Fruit fly (Drosophila melanogaster) whole organism, embryonic: ENCODE results near the gene CaMKI.

Experiments
- Bgb ChIP-seq: fragments of 200-800 bp; sonication (Bioruptor generic); IDR thresholded peaks from 2 replicates; pipeline ENCODE4 v1.3.6; 2022; ENCODE audit warnings: missing biosample characterization, missing genetic modification characterization; ENCODE audit not compliant: partially characterized antibody
- CG11085 ChIP-seq: fragments of 200-800 bp; sonication (Bioruptor generic); IDR thresholded peaks from 2 replicates; pipeline ENCODE4 v1.3.6; 2022; ENCODE audit warnings: missing biosample characterization, missing genetic modification characterization
- CG11504 ChIP-seq: fragments of 200-800 bp; sonication (Bioruptor generic); optimal IDR thresholded peaks from 3 replicates; lab custom pipeline; 2019; ENCODE audit warnings: missing biosample characterization, mild to moderate bottlenecking, missing genetic modification characterization, moderate library complexity
- CG11695 ChIP-seq: fragments of 200-800 bp; sonication (Bioruptor generic); IDR thresholded peaks from 3 replicates; pipeline ENCODE4 v1.3.6; 2022; ENCODE audit warnings: missing biosample characterization, missing genetic modification characterization
- CG12071 ChIP-seq: fragments of 200-800 bp; sonication (Bioruptor generic); optimal IDR thresholded peaks from 3 replicates; lab custom pipeline; 2018; ENCODE audit warnings: missing biosample characterization, mild to moderate bottlenecking, missing genetic modification characterization
- CG12104 ChIP-seq: fragments of 200-800 bp; sonication (Bioruptor generic); optimal IDR thresholded peaks from 3 replicates; lab custom pipeline; 2016; ENCODE audit warnings: missing biosample characterization, missing genetic modification characterization
- CG12155 ChIP-seq: fragments of 200-800 bp; sonication (Bioruptor generic); optimal IDR thresholded peaks from 3 replicates; lab custom pipeline; 2016; ENCODE audit warnings: missing biosample characterization, missing genetic modification characterization
- CG15479 ChIP-seq: fragments of 200-800 bp; sonication (Bioruptor generic); optimal IDR thresholded peaks from 3 replicates; lab custom pipeline; 2019; ENCODE audit warnings: missing biosample characterization, mild to moderate bottlenecking, missing genetic modification characterization, moderate library complexity
- CG16779 ChIP-seq: fragments of 200-800 bp; sonication (Bioruptor generic); IDR thresholded peaks from 2 replicates; pipeline ENCODE4 v1.3.6; 2022; ENCODE audit warnings: missing biosample characterization, missing genetic modification characterization
- CG1832 ChIP-seq: fragments of 200-800 bp; sonication (Bioruptor generic); optimal IDR thresholded peaks from 2 replicates; lab custom pipeline; 2017; ENCODE audit warnings: missing biosample characterization, mild to moderate bottlenecking, missing genetic modification characterization, inconsistent platforms
- CG18599 ChIP-seq: fragments of 200-800 bp; sonication (Bioruptor generic); optimal IDR thresholded peaks from 3 replicates; lab custom pipeline; 2017; ENCODE audit warnings: missing biosample characterization, missing genetic modification characterization, mild to moderate bottlenecking, moderate library complexity, missing genetic modification reagents
- CG2678 ChIP-seq: fragments of 200-800 bp; sonication (Bioruptor generic); optimal IDR thresholded peaks from 3 replicates; lab custom pipeline; 2019; ENCODE audit warnings: missing biosample characterization, mild to moderate bottlenecking, missing genetic modification characterization, moderate library complexity
- CG32772 ChIP-seq: fragments of 200-800 bp; sonication (Bioruptor generic); IDR thresholded peaks from 2 replicates; pipeline ENCODE4 v1.3.6; 2022; ENCODE audit warnings: missing biosample characterization, missing genetic modification characterization
- CG3281 ChIP-seq: fragments of 200-800 bp; sonication (Bioruptor generic); optimal IDR thresholded peaks from 3 replicates; lab custom pipeline; 2017; ENCODE audit warnings: missing biosample characterization, mild to moderate bottlenecking, missing genetic modification characterization
- CG4820 ChIP-seq: fragments of 200-800 bp; sonication (Bioruptor generic); optimal IDR thresholded peaks from 3 replicates; lab custom pipeline; 2016; ENCODE audit warnings: missing biosample characterization, missing genetic modification characterization
- CG5953 ChIP-seq: fragments of 200-800 bp; sonication (Bioruptor generic); IDR thresholded peaks from 2 replicates; pipeline ENCODE4 v1.3.6; 2022; ENCODE audit warnings: missing biosample characterization, missing genetic modification characterization
- CG6272 ChIP-seq: fragments of 200-800 bp; sonication (Bioruptor generic); IDR thresholded peaks from 2 replicates; pipeline ENCODE4 v1.3.6; 2022; ENCODE audit warnings: missing biosample characterization, missing genetic modification characterization
- CG6854 ChIP-seq: fragments of 200-800 bp; sonication (Bioruptor generic); optimal IDR thresholded peaks from 3 replicates; lab custom pipeline; 2017; ENCODE audit warnings: missing biosample characterization, mild to moderate bottlenecking, missing genetic modification characterization
- CG8388 ChIP-seq: fragments of 200-800 bp; sonication (Bioruptor generic); optimal IDR thresholded peaks from 2 replicates; lab custom pipeline; 2019; ENCODE audit warnings: missing biosample characterization, mild to moderate bottlenecking, missing genetic modification characterization, moderate library complexity
- CG9797 ChIP-seq: fragments of 200-800 bp; sonication (Bioruptor generic); optimal IDR thresholded peaks from 3 replicates; lab custom pipeline; 2018; ENCODE audit warnings: missing biosample characterization, mild to moderate bottlenecking, missing genetic modification characterization
- CG9932 ChIP-seq: fragments of 200-800 bp; sonication (Bioruptor generic); IDR thresholded peaks from 2 replicates; pipeline ENCODE4 v1.3.6; 2022; ENCODE audit warnings: missing biosample characterization, missing genetic modification characterization
- HLH4C ChIP-seq: fragments of 200-800 bp; sonication (Bioruptor generic); IDR thresholded peaks from 3 replicates; pipeline ENCODE4 v1.3.6; 2022; ENCODE audit warnings: missing biosample characterization, missing genetic modification characterization; ENCODE audit not compliant: partially characterized antibody
- Kr ChIP-seq: fragments of 200-800 bp; sonication (Bioruptor generic); optimal IDR thresholded peaks from 2 replicates; lab custom pipeline; 2017; ENCODE audit warnings: missing biosample characterization, mild to moderate bottlenecking, missing genetic modification characterization
- Opbp ChIP-seq: fragments of 200-800 bp; sonication (Bioruptor generic); IDR thresholded peaks from 3 replicates; pipeline ENCODE4 v1.3.6; 2022; ENCODE audit warnings: missing biosample characterization, missing genetic modification characterization; ENCODE audit not compliant: partially characterized antibody
- PHDP ChIP-seq: fragments of 200-800 bp; sonication (Bioruptor generic); optimal IDR thresholded peaks from 3 replicates; lab custom pipeline; 2018; ENCODE audit warnings: missing biosample characterization, mild to moderate bottlenecking, missing genetic modification characterization, moderate library complexity
- Ravus ChIP-seq: fragments of 200-800 bp; sonication (Bioruptor generic); IDR thresholded peaks from 2 replicates; pipeline ENCODE4 v1.3.6; 2022; ENCODE audit warnings: missing biosample characterization, missing genetic modification characterization
- Side ChIP-seq: fragments of 200-800 bp; sonication (Bioruptor generic); optimal IDR thresholded peaks from 2 replicates; lab custom pipeline; 2016; ENCODE audit warnings: missing biosample characterization, missing genetic modification characterization
- Sin3A ChIP-seq: fragments of >200 bp; optimal IDR thresholded peaks from 2 replicates; lab custom pipeline; 2018
- Stat92E ChIP-seq, 3 experiments: fragments of >200 bp in 2 of 3; fragments of 200-800 bp in 1 of 3; sonication (Bioruptor generic) in 1 of 3; optimal IDR thresholded peaks; 2 replicates each; lab custom pipeline; 2017 to 2019; ENCODE audit warnings: missing biosample characterization in 3 of 3, missing genetic modification characterization in 3 of 3, mild to moderate bottlenecking in 1 of 3, moderate library complexity in 1 of 3
- TFAM ChIP-seq: fragments of 200-800 bp; sonication (Bioruptor generic); optimal IDR thresholded peaks from 2 replicates; lab custom pipeline; 2017; ENCODE audit warnings: missing biosample characterization, missing genetic modification characterization, inconsistent platforms
- YL-1 ChIP-seq: fragments of 200-800 bp; sonication (Bioruptor generic); optimal IDR thresholded peaks from 3 replicates; lab custom pipeline; 2017; ENCODE audit warnings: missing biosample characterization, mild to moderate bottlenecking, missing genetic modification characterization
- ci ChIP-seq: fragments of 200-800 bp; sonication (Bioruptor generic); IDR thresholded peaks from 3 replicates; pipeline ENCODE4 v1.3.6; 2022; ENCODE audit warnings: missing biosample characterization, missing genetic modification characterization
- crc ChIP-seq: fragments of 200-800 bp; sonication (Bioruptor generic); optimal IDR thresholded peaks from 2 replicates; lab custom pipeline; 2016; ENCODE audit warnings: missing biosample characterization, missing genetic modification characterization
- crp ChIP-seq, 2 experiments: fragments of 200-800 bp; sonication (Bioruptor generic); optimal IDR thresholded peaks; 2 replicates in 1 of 2; 3 replicates in 1 of 2; lab custom pipeline; 2017; ENCODE audit warnings: missing biosample characterization in 2 of 2, missing genetic modification characterization in 2 of 2, mild to moderate bottlenecking in 1 of 2, moderate library complexity in 1 of 2
- dmrt99B ChIP-seq: fragments of 200-800 bp; sonication (Bioruptor generic); optimal IDR thresholded peaks from 2 replicates; lab custom pipeline; 2018; ENCODE audit warnings: missing biosample characterization, mild to moderate bottlenecking, missing genetic modification characterization, moderate library complexity
- eve ChIP-seq, 2 experiments: fragments of >200 bp; optimal IDR thresholded peaks; 2 replicates each; lab custom pipeline; 2017; ENCODE audit warnings: missing biosample characterization in 2 of 2, missing genetic modification characterization in 2 of 2
- fd102C ChIP-seq: fragments of 200-800 bp; sonication (Bioruptor generic); optimal IDR thresholded peaks from 2 replicates; lab custom pipeline; 2018; ENCODE audit warnings: missing biosample characterization, mild to moderate bottlenecking, missing genetic modification characterization, moderate library complexity
- her ChIP-seq: fragments of 200-800 bp; sonication (Bioruptor generic); optimal IDR thresholded peaks from 2 replicates; lab custom pipeline; 2016; ENCODE audit warnings: missing biosample characterization, missing genetic modification characterization
- jumu ChIP-seq: fragments of 200-800 bp; sonication (Bioruptor generic); optimal IDR thresholded peaks from 3 replicates; lab custom pipeline; 2016; ENCODE audit warnings: missing biosample characterization, missing genetic modification characterization
- kah ChIP-seq: fragments of 200-800 bp; sonication (Bioruptor generic); optimal IDR thresholded peaks from 2 replicates; lab custom pipeline; 2018; ENCODE audit warnings: missing biosample characterization, mild to moderate bottlenecking, missing genetic modification characterization
- lov ChIP-seq, 2 experiments: fragments of 200-800 bp in 1 of 2; fragments of >200 bp in 1 of 2; sonication (Bioruptor generic) in 1 of 2; IDR thresholded peaks in 1 of 2; optimal IDR thresholded peaks in 1 of 2; 2 replicates in 1 of 2; 3 replicates in 1 of 2; pipeline versions ENCODE4 v1.3.6 to Lab custom; 2017 to 2022; ENCODE audit warnings: missing biosample characterization in 1 of 2, missing genetic modification characterization in 1 of 2
- mirr ChIP-seq: fragments of 200-800 bp; sonication (Bioruptor generic); optimal IDR thresholded peaks from 3 replicates; lab custom pipeline; 2018; ENCODE audit warnings: missing biosample characterization, mild to moderate bottlenecking, missing genetic modification characterization
- org-1 ChIP-seq: fragments of 200-800 bp; sonication (Bioruptor generic); optimal IDR thresholded peaks from 2 replicates; lab custom pipeline; 2017; ENCODE audit warnings: missing biosample characterization, missing genetic modification characterization
- pita ChIP-seq: fragments of 200-800 bp; sonication (Bioruptor generic); optimal IDR thresholded peaks from 2 replicates; lab custom pipeline; 2017; ENCODE audit warnings: missing biosample characterization, mild to moderate bottlenecking, missing genetic modification characterization
- psq ChIP-seq: fragments of 200-800 bp; sonication (Bioruptor generic); optimal IDR thresholded peaks from 2 replicates; lab custom pipeline; 2017; ENCODE audit warnings: missing biosample characterization, missing genetic modification characterization
- sisA ChIP-seq: fragments of 200-800 bp; sonication (Bioruptor generic); IDR thresholded peaks from 2 replicates; pipeline ENCODE4 v1.3.6; 2022; ENCODE audit warnings: missing biosample characterization, missing genetic modification characterization
- unc-4 ChIP-seq: fragments of 200-800 bp; sonication (Bioruptor generic); IDR thresholded peaks from 2 replicates; pipeline ENCODE4 v1.3.6; 2022; ENCODE audit warnings: missing biosample characterization, missing genetic modification characterization; ENCODE audit not compliant: partially characterized antibody
- wek ChIP-seq: fragments of 200-800 bp; sonication (Bioruptor generic); optimal IDR thresholded peaks from 3 replicates; lab custom pipeline; 2018; ENCODE audit warnings: missing biosample characterization, mild to moderate bottlenecking, missing genetic modification characterization, moderate library complexity

CaMKI gene

DNA sequence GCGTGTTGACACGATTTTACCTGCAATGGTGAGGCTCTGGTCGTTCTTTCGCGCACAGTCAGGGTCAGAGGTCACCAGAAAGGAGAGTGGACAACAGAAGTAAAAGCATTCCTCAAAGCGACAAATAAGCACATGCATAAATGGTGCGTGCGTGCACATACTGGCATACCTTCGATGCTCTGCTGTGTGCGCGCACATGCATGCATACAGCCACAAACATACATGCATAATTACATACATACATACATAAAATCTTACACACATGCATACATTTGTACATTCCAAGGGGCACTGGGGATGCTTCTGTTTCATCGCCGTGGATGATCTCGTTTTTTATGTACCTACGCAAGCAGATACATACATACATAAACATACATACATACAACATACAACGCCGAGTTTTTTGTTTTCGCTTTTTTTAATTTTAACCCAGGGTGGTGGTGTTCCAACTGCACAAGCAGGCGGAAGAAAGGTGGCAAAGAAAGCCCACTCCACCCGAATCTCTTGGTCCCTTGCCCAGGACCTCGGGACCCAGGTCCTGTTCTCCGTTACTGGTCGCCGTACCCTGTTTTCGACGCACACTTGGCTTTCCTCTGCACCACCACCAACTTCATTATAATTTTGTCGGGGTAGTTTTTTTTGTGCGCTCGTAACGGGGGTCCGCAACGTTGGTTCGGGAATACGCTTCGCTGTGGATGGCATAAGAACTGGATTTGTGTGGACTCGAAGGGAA is 43.7 kb downstream of the CaMKI start, which contains the start of gene Asator (continued):
- TF ChIP-seq eve (GFP tag; optimal IDR thresholded peaks at IDR 0.05; lab: Kevin White, UChicago) (no peak), CG4820 (GFP tag; lab: Kevin White, UChicago) (peak; percentile 48), pita (no peak), lov (optimal IDR thresholded peaks at IDR 0.05; lab: Kevin White, UChicago) (no peak), lov (GFP tag; IDR thresholded peaks at IDR 0.05; lab: Robert Waterston, UW) (0 out of 3 replicates have a peak, but pooled peaks have one; percentile 67), Kr (GFP tag; lab: Kevin White, UChicago) (peak; percentile 48), Opbp (GFP tag; lab: Robert Waterston, UW) (no peak), fd102C (peak; percentile 23), CG2678 (tag; lab: Kevin White, UChicago) (peak; percentile 69), Side (GFP tag; lab: Kevin White, UChicago) (peak; percentile 55), Sin3A (lab: Kevin White, UChicago) (no peak), crc (peak; percentile 34), psq (GFP tag; lab: Kevin White, UChicago) (no peak), her (GFP tag; lab: Kevin White, UChicago) (peak; percentile 82), CG11085 (GFP tag; lab: Robert Waterston, UW) (no peak), YL-1 (no peak), CG11695 (GFP tag; lab: Robert Waterston, UW) (peak; percentile 55; the same call in 1 of the 3 replicates), crp (GFP tag; optimal IDR thresholded peaks at IDR 0.05; lab: Kevin White, UChicago) (no peak), CG6272 (no peak), CG18599 (GFP tag; lab: Kevin White, UChicago) (peak; percentile 84), wek (no peak), HLH4C (GFP tag; lab: Robert Waterston, UW) (no peak), CG12155 (GFP tag; lab: Kevin White, UChicago) (peak; percentile 64), CG8388 (peak; percentile 24), CG11504 (tag; lab: Kevin White, UChicago) (peak; percentile 61), kah (GFP tag; lab: Kevin White, UChicago) (no peak), CG16779 (peak; percentile 61; the same call in 1 of the 2 replicates), CG15479 (peak; percentile 43), CG5953 (GFP tag; lab: Robert Waterston, UW) (peak; percentile 25; the same call in 1 of the 2 replicates), CG12104 (GFP tag; lab: Kevin White, UChicago) (no peak), org-1 (GFP tag; lab: Kevin White, UChicago) (peak; percentile 51), Ravus (GFP tag; lab: Robert Waterston, UW) (no peak), CG9797 (GFP tag; lab: Kevin White, UChicago) (no peak), CG9932 (GFP tag; lab: Robert Waterston, UW) (no peak), unc-4 (GFP tag; lab: Robert Waterston, UW) (no peak), CG12071 (GFP tag; lab: Kevin White, UChicago) (peak; percentile 55), Stat92E (GFP tag; optimal IDR thresholded peaks at IDR 0.05; lab: Kevin White, UChicago) (no peak), jumu (GFP tag; lab: Kevin White, UChicago) (peak; percentile 49), TFAM (GFP tag; lab: Kevin White, UChicago) (no peak), CG32772 (no peak), CG6854 (GFP tag; lab: Kevin White, UChicago) (peak; percentile 49), ci (GFP tag; lab: Robert Waterston, UW) (peak; percentile 81; the same call in 2 of the 3 replicates), Bgb (GFP tag; lab: Robert Waterston, UW) (no peak), PHDP (tag; lab: Kevin White, UChicago) (peak; percentile 51), mirr (GFP tag; lab: Kevin White, UChicago) (peak; percentile 30), dmrt99B (peak; percentile 70), sisA (GFP tag; lab: Robert Waterston, UW) (no peak), CG1832 (GFP tag; lab: Kevin White, UChicago) (no peak), CG3281 (GFP tag; lab: Kevin White, UChicago) (peak; percentile 46)
